Worm (Caenorhabditis elegans): ENCODE measurements around the gene ccdc-149.

Gene ccdc-149

ce11 chrX:11467320-11467732 lies 43.9 kb downstream of the ccdc-149 start (continued):
- no peak for TF ChIP-seq ceh-44 (GFP tag; IDR thresholded peaks at IDR 0.05)
- no peak for TF ChIP-seq duxl-1 (tag; optimal IDR thresholded peaks at IDR 0.05; ENCODE audit: poor library complexity)
- no peak for TF ChIP-seq unc-130 (GFP tag; optimal IDR thresholded peaks at IDR 0.05)
- no peak for TF ChIP-seq nhr-41 (GFP tag; IDR thresholded peaks at IDR 0.05)
- no peak for TF ChIP-seq lin-1 (GFP tag; IDR thresholded peaks at IDR 0.05)
- no peak for TF ChIP-seq gei-8 (GFP tag; optimal IDR thresholded peaks at IDR 0.05)
- TF ChIP-seq ceh-28 (tag; optimal IDR thresholded peaks at IDR 0.05): no peak
- TF ChIP-seq Y48G9A.11 (GFP tag; IDR thresholded peaks at IDR 0.05): no peak
- TF ChIP-seq hlh-11 (tag; optimal IDR thresholded peaks at IDR 0.05): peak; percentile 73
- TF ChIP-seq zip-11 (GFP tag; IDR thresholded peaks at IDR 0.05): no peak
- no peak for TF ChIP-seq lin-39 (tag; optimal IDR thresholded peaks at IDR 0.05)
- TF ChIP-seq madf-9 (GFP tag; conservative IDR thresholded peaks at IDR 0.05): no peak
- TF ChIP-seq madf-5 (GFP tag; IDR thresholded peaks at IDR 0.05): no peak
- TF ChIP-seq fos-1 (tag; optimal IDR thresholded peaks at IDR 0.05): no peak
- TF ChIP-seq tag-97 (GFP tag; IDR thresholded peaks at IDR 0.05): no peak; the same call in 1 of the 2 replicates
- TF ChIP-seq ceh-82 (tag; optimal IDR thresholded peaks at IDR 0.05): no peak
- TF ChIP-seq snpc-1.2 (GFP tag; IDR thresholded peaks at IDR 0.05): no peak
- TF ChIP-seq unc-39 (tag; optimal IDR thresholded peaks at IDR 0.05): no peak
- TF ChIP-seq ceh-32 (tag; optimal IDR thresholded peaks at IDR 0.05; ENCODE audit: poor library complexity): peak; percentile 32
- no peak for TF ChIP-seq nhr-111 (GFP tag; optimal IDR thresholded peaks at IDR 0.05)
- TF ChIP-seq dve-1 (tag; optimal IDR thresholded peaks at IDR 0.05; ENCODE audit: insufficient read depth): peak; percentile 7
- no peak for TF ChIP-seq egl-27 (tag; optimal IDR thresholded peaks at IDR 0.05)
- TF ChIP-seq nhr-6 (tag; optimal IDR thresholded peaks at IDR 0.05): peak; percentile 9
- TF ChIP-seq mxl-2 (GFP tag; conservative IDR thresholded peaks at IDR 0.05): no peak
- TF ChIP-seq dmd-6 (GFP tag; IDR thresholded peaks at IDR 0.05): no peak
- peak; percentile 82 for TF ChIP-seq hmg-1.1 (GFP tag; IDR thresholded peaks at IDR 0.05)
- no peak for TF ChIP-seq daf-12 (tag; optimal IDR thresholded peaks at IDR 0.05)
- no peak for TF ChIP-seq mdt-29 (GFP tag; IDR thresholded peaks at IDR 0.05)
- peak; percentile 90 for TF ChIP-seq hlh-30 (tag; optimal IDR thresholded peaks at IDR 0.05; ENCODE audit: insufficient read depth)
- TF ChIP-seq daf-16 (GFP tag; optimal IDR thresholded peaks at IDR 0.05): peak in 1 of 2 experiments; percentile 15
- TF ChIP-seq daf-16 (tag; optimal IDR thresholded peaks at IDR 0.05): no peak
- TF ChIP-seq php-3 (GFP tag; IDR thresholded peaks at IDR 0.05): no peak
- no peak for TF ChIP-seq T20F7.1 (GFP tag; optimal IDR thresholded peaks at IDR 0.05)
- TF ChIP-seq egl-43 (GFP tag; IDR thresholded peaks at IDR 0.05): peak; percentile 34; the same call in 1 of the 2 replicates
- TF ChIP-seq F49E8.2 (tag; optimal IDR thresholded peaks at IDR 0.05; ENCODE audit: borderline replicate concordance): no peak
- TF ChIP-seq saeg-2 (GFP tag; IDR thresholded peaks at IDR 0.05): 0 out of 2 replicates have a peak, but pooled peaks have one; percentile 16
- TF ChIP-seq Y105C5A.15 (GFP tag; IDR thresholded peaks at IDR 0.05): no peak
- TF ChIP-seq ztf-7 (tag; optimal IDR thresholded peaks at IDR 0.05): no peak
- no peak for TF ChIP-seq ces-1 (GFP tag; optimal IDR thresholded peaks at IDR 0.05)
- TF ChIP-seq dpl-1 (GFP tag; optimal IDR thresholded peaks at IDR 0.05): no peak
- TF ChIP-seq unc-62 (GFP tag; optimal IDR thresholded peaks at IDR 0.05 in 1 of 2): peak in 1 of 2 experiments; percentile 97
- TF ChIP-seq unc-62 (tag; optimal IDR thresholded peaks at IDR 0.05): no peak
- peak; percentile 80 for TF ChIP-seq rbr-2 (tag; optimal IDR thresholded peaks at IDR 0.05)
- TF ChIP-seq dmd-9 (GFP tag; IDR thresholded peaks at IDR 0.05): no peak
- peak in 1 of 2 experiments; percentile 70 for TF ChIP-seq hif-1 (tag; optimal IDR thresholded peaks at IDR 0.05)
- no peak for TF ChIP-seq ceh-62 (tag; optimal IDR thresholded peaks at IDR 0.05)
- TF ChIP-seq lin-13 (GFP tag; optimal IDR thresholded peaks at IDR 0.05): peak; percentile 35
- TF ChIP-seq lin-15B (tag; optimal IDR thresholded peaks at IDR 0.05): no peak
- peak; percentile 90 for TF ChIP-seq fkh-10 (GFP tag; optimal IDR thresholded peaks at IDR 0.05)
- no peak for TF ChIP-seq daf-8 (GFP tag; IDR thresholded peaks at IDR 0.05)
- no peak for TF ChIP-seq snpc-4 (tag; optimal IDR thresholded peaks at IDR 0.05)
- no peak for TF ChIP-seq nhr-42 (GFP tag; IDR thresholded peaks at IDR 0.05)

Data from whole organism, L4 larva.